Worm (Caenorhabditis elegans) whole organism, young adult: Measurements from ENCODE around the gene hil-4.
A peak's percentile ranks its signal among the peaks of the same experiment; 100 is the strongest.

Source experiments
- B0035.1 ChIP-seq: sonication (generic microtip); optimal IDR thresholded peaks from 2 replicates; lab custom pipeline; 2016; ENCODE audit warnings: missing genetic modification characterization, mild to moderate bottlenecking, missing compliant biosample characterization, missing genotype, missing genetic modification reagents
- B0336.3 ChIP-seq: fragments of 200-800 bp; sonication (Bioruptor generic); IDR thresholded peaks from 2 replicates; pipeline ENCODE4 v1.3.6; 2022; ENCODE audit warnings: missing genetic modification characterization, missing compliant biosample characterization
- D2030.7 ChIP-seq: fragments of 200-800 bp; sonication (Bioruptor generic); IDR thresholded peaks from 2 replicates; pipeline ENCODE4 v1.3.6; 2022; ENCODE audit warnings: missing genetic modification reagents, missing genetic modification characterization, missing compliant biosample characterization
- F22D6.2 ChIP-seq: sonication (generic microtip); optimal IDR thresholded peaks from 2 replicates; lab custom pipeline; 2016; ENCODE audit warnings: mild to moderate bottlenecking, missing genetic modification characterization, missing compliant biosample characterization
- F23B12.7 ChIP-seq: sonication (generic microtip); optimal IDR thresholded peaks from 2 replicates; lab custom pipeline; 2017; ENCODE audit warnings: missing genetic modification characterization, mild to moderate bottlenecking, missing compliant biosample characterization, antibody characterized with exemption, moderate library complexity; ENCODE audit not compliant: insufficient read depth
- K11D2.4 ChIP-seq: fragments of 200-800 bp; sonication (Bioruptor generic); IDR thresholded peaks from 2 replicates; pipeline ENCODE4 v1.3.6; 2022; ENCODE audit warnings: missing genetic modification reagents, missing genetic modification characterization, missing compliant biosample characterization
- K12H6.12 ChIP-seq: fragments of 200-800 bp; sonication (Bioruptor generic); optimal IDR thresholded peaks from 2 replicates; lab custom pipeline; 2018; ENCODE audit warnings: mild to moderate bottlenecking, missing genetic modification characterization, missing compliant biosample characterization
- T26A5.8 ChIP-seq: sonication (generic microtip); optimal IDR thresholded peaks from 2 replicates; lab custom pipeline; 2016; ENCODE audit warnings: missing genetic modification characterization, missing compliant biosample characterization
- Y56A3A.18 ChIP-seq: fragments of 200-800 bp; sonication (Bioruptor generic); IDR thresholded peaks from 2 replicates; pipeline ENCODE4 v1.3.6; 2022; ENCODE audit warnings: missing genetic modification reagents, missing genetic modification characterization, missing compliant biosample characterization
- Y79H2A.3 ChIP-seq: fragments of 200-800 bp; sonication (Bioruptor generic); conservative IDR thresholded peaks from 2 replicates; pipeline ENCODE4 v1.3.6; 2022; ENCODE audit warnings: missing genetic modification reagents, missing genetic modification characterization, missing compliant biosample characterization
- Y95B8A.8 ChIP-seq: fragments of 200-800 bp; sonication (Bioruptor generic); IDR thresholded peaks from 2 replicates; pipeline ENCODE4 v1.3.6; 2022; ENCODE audit warnings: missing genetic modification reagents, missing genetic modification characterization, missing compliant biosample characterization
- ZK185.1 ChIP-seq: sonication (generic microtip); optimal IDR thresholded peaks from 2 replicates; lab custom pipeline; 2016; ENCODE audit warnings: mild to moderate bottlenecking, missing genetic modification characterization, missing compliant biosample characterization; ENCODE audit not compliant: poor library complexity, severe bottlenecking
- akir-1 ChIP-seq: fragments of 200-800 bp; sonication (Bioruptor generic); optimal IDR thresholded peaks from 2 replicates; lab custom pipeline; 2018; ENCODE audit warnings: mild to moderate bottlenecking, missing genetic modification characterization, moderate library complexity, missing compliant biosample characterization
- ama-1 ChIP-seq, 3 experiments: fragments of 150-350 bp in 1 of 3; sonication (generic microtip) in 2 of 3; optimal IDR thresholded peaks; 2 replicates each; lab custom pipeline; 2014 to 2018; ENCODE audit warnings: missing biosample characterization in 2 of 3, missing genetic modification characterization in 2 of 3, missing genetic modification reagents in 2 of 3
- aptf-3 ChIP-seq: fragments of 200-800 bp; sonication (Bioruptor generic); IDR thresholded peaks from 2 replicates; pipeline ENCODE4 v1.3.6; 2022; ENCODE audit warnings: missing genetic modification characterization, missing compliant biosample characterization
- attf-3 ChIP-seq: fragments of 200-800 bp; sonication (Bioruptor generic); conservative IDR thresholded peaks from 2 replicates; pipeline ENCODE4 v1.3.6; 2022; ENCODE audit warnings: missing genetic modification reagents, missing genetic modification characterization, missing compliant biosample characterization
- bed-2 ChIP-seq: fragments of 200-800 bp; sonication (Bioruptor generic); IDR thresholded peaks from 2 replicates; pipeline ENCODE4 v1.3.6; 2022; ENCODE audit warnings: missing genetic modification reagents, missing genetic modification characterization, missing compliant biosample characterization
- ccch-3 ChIP-seq: fragments of 200-800 bp; sonication (Bioruptor generic); optimal IDR thresholded peaks from 2 replicates; lab custom pipeline; 2018; ENCODE audit warnings: mild to moderate bottlenecking, missing genetic modification characterization, missing compliant biosample characterization
- ceh-27 ChIP-seq: fragments of 200-800 bp; sonication (Bioruptor generic); optimal IDR thresholded peaks from 2 replicates; lab custom pipeline; 2018; ENCODE audit warnings: mild to moderate bottlenecking, missing genetic modification characterization, moderate library complexity, missing compliant biosample characterization
- ceh-91 ChIP-seq: fragments of 200-800 bp; sonication (Bioruptor generic); IDR thresholded peaks from 2 replicates; pipeline ENCODE4 v1.3.6; 2022; ENCODE audit warnings: missing genetic modification reagents, missing genetic modification characterization, missing compliant biosample characterization
- chd-7 ChIP-seq: sonication (generic microtip); optimal IDR thresholded peaks from 2 replicates; lab custom pipeline; 2016; ENCODE audit warnings: mild to moderate bottlenecking, missing genetic modification characterization, moderate library complexity, missing compliant biosample characterization
- dox-1 ChIP-seq: fragments of 200-800 bp; sonication (Bioruptor generic); IDR thresholded peaks from 2 replicates; pipeline ENCODE4 v1.3.6; 2022; ENCODE audit warnings: missing genetic modification reagents, missing genetic modification characterization, missing compliant biosample characterization
- egl-18 ChIP-seq: fragments of 200-800 bp; sonication (Bioruptor generic); IDR thresholded peaks from 2 replicates; pipeline ENCODE4 v1.3.6; 2022; ENCODE audit warnings: missing genetic modification reagents, missing genetic modification characterization, missing compliant biosample characterization
- egl-44 ChIP-seq: fragments of 200-800 bp; sonication (Bioruptor generic); IDR thresholded peaks from 2 replicates; pipeline ENCODE4 v1.3.6; 2022; ENCODE audit warnings: missing genetic modification reagents, missing genetic modification characterization, missing compliant biosample characterization
- egrh-3 ChIP-seq: fragments of 200-800 bp; sonication (Bioruptor generic); IDR thresholded peaks from 2 replicates; pipeline ENCODE4 v1.3.6; 2022; ENCODE audit warnings: missing genetic modification reagents, missing genetic modification characterization, missing compliant biosample characterization
- hmg-20 ChIP-seq: fragments of 200-800 bp; sonication (Bioruptor generic); IDR thresholded peaks from 2 replicates; pipeline ENCODE4 v1.3.6; 2022; ENCODE audit warnings: missing genetic modification reagents, missing genetic modification characterization, missing compliant biosample characterization
- hsf-1 ChIP-seq: fragments of 200-800 bp; sonication (Bioruptor generic); IDR thresholded peaks from 2 replicates; pipeline ENCODE4 v1.3.6; 2022; ENCODE audit warnings: missing genetic modification reagents, missing genetic modification characterization, missing compliant biosample characterization
- lin-26 ChIP-seq: fragments of 200-800 bp; sonication (Bioruptor generic); IDR thresholded peaks from 2 replicates; pipeline ENCODE4 v1.3.6; 2022; ENCODE audit warnings: missing genetic modification reagents, missing genetic modification characterization, missing compliant biosample characterization
- lin-35 ChIP-seq, 3 experiments: fragments of 150-350 bp in 2 of 3; sonication (generic microtip) in 1 of 3; optimal IDR thresholded peaks; 2 replicates each; lab custom pipeline; 2014 to 2018; ENCODE audit warnings: missing biosample characterization in 3 of 3, missing genetic modification characterization in 3 of 3, missing genetic modification reagents in 3 of 3
- madf-6 ChIP-seq: fragments of 200-800 bp; sonication (Bioruptor generic); IDR thresholded peaks from 2 replicates; pipeline ENCODE4 v1.3.6; 2022; ENCODE audit warnings: missing genetic modification reagents, missing genetic modification characterization, missing compliant biosample characterization
- mes-4 ChIP-seq: sonication (generic microtip); optimal IDR thresholded peaks from 2 replicates; lab custom pipeline; 2016; ENCODE audit warnings: missing genotype, missing genetic modification characterization, missing compliant biosample characterization
- mxl-1 ChIP-seq: sonication (generic microtip); optimal IDR thresholded peaks from 2 replicates; lab custom pipeline; 2016; ENCODE audit warnings: missing genetic modification characterization, missing compliant biosample characterization
- nfyb-1 ChIP-seq: fragments of 200-800 bp; sonication (Bioruptor generic); IDR thresholded peaks from 2 replicates; pipeline ENCODE4 v1.3.6; 2022; ENCODE audit warnings: missing genetic modification reagents, missing genetic modification characterization, missing compliant biosample characterization
- nhr-120 ChIP-seq: fragments of 200-800 bp; sonication (Bioruptor generic); IDR thresholded peaks from 2 replicates; pipeline ENCODE4 v1.3.6; 2022; ENCODE audit warnings: missing genetic modification characterization, missing compliant biosample characterization
- nhr-27 ChIP-seq: fragments of 200-800 bp; sonication (Bioruptor generic); optimal IDR thresholded peaks from 2 replicates; lab custom pipeline; 2018; ENCODE audit warnings: mild to moderate bottlenecking, missing genetic modification characterization, moderate library complexity, missing compliant biosample characterization
- nhr-80 ChIP-seq: sonication (generic microtip); optimal IDR thresholded peaks from 2 replicates; lab custom pipeline; 2016; ENCODE audit warnings: missing genetic modification characterization, missing compliant biosample characterization
- pbrm-1 ChIP-seq: fragments of 200-800 bp; sonication (Bioruptor generic); IDR thresholded peaks from 2 replicates; pipeline ENCODE4 v1.3.6; 2022; ENCODE audit warnings: missing genetic modification reagents, missing genetic modification characterization, missing compliant biosample characterization
- repo-1 ChIP-seq: sonication (generic microtip); optimal IDR thresholded peaks from 2 replicates; lab custom pipeline; 2017; ENCODE audit warnings: mild to moderate bottlenecking, missing genetic modification characterization, missing compliant biosample characterization
- snpc-4 ChIP-seq, 5 experiments: fragments of 150-350 bp in 1 of 5; sonication (generic microtip) in 4 of 5; optimal IDR thresholded peaks; 2 replicates each; lab custom pipeline; 2014 to 2018; ENCODE audit warnings: missing genetic modification characterization in 5 of 5, missing biosample characterization in 3 of 5, antibody characterized with exemption in 2 of 5, mild to moderate bottlenecking in 2 of 5, missing compliant biosample characterization in 2 of 5, missing genotype in 2 of 5, moderate library complexity in 2 of 5, missing genetic modification reagents in 1 of 5
- tbp1 ChIP-seq: fragments of 200-800 bp; sonication (Bioruptor generic); optimal IDR thresholded peaks from 2 replicates; lab custom pipeline; 2018; ENCODE audit warnings: mild to moderate bottlenecking, missing genetic modification characterization, missing compliant biosample characterization
- xnd-1 ChIP-seq: sonication (generic microtip); optimal IDR thresholded peaks from 2 replicates; lab custom pipeline; 2016; ENCODE audit warnings: missing genotype, missing genetic modification reagents, missing genetic modification characterization, missing compliant biosample characterization
- zfh-2 ChIP-seq: fragments of 200-800 bp; sonication (Bioruptor generic); conservative IDR thresholded peaks from 2 replicates; pipeline ENCODE4 v1.3.6; 2022; ENCODE audit warnings: missing genetic modification reagents, missing genetic modification characterization, missing compliant biosample characterization
- zim-3 ChIP-seq: sonication (generic microtip); optimal IDR thresholded peaks from 2 replicates; lab custom pipeline; 2017; ENCODE audit warnings: mild to moderate bottlenecking, missing genetic modification characterization, moderate library complexity, missing compliant biosample characterization
- ztf-25 ChIP-seq: fragments of 200-800 bp; sonication (Bioruptor generic); IDR thresholded peaks from 2 replicates; pipeline ENCODE4 v1.3.6; 2022; ENCODE audit warnings: missing genetic modification reagents, missing genetic modification characterization, missing compliant biosample characterization
- ztf-26 ChIP-seq: sonication (generic microtip); optimal IDR thresholded peaks from 2 replicates; lab custom pipeline; 2017; ENCODE audit warnings: missing genetic modification characterization, missing compliant biosample characterization

The hil-4 gene

DNA sequence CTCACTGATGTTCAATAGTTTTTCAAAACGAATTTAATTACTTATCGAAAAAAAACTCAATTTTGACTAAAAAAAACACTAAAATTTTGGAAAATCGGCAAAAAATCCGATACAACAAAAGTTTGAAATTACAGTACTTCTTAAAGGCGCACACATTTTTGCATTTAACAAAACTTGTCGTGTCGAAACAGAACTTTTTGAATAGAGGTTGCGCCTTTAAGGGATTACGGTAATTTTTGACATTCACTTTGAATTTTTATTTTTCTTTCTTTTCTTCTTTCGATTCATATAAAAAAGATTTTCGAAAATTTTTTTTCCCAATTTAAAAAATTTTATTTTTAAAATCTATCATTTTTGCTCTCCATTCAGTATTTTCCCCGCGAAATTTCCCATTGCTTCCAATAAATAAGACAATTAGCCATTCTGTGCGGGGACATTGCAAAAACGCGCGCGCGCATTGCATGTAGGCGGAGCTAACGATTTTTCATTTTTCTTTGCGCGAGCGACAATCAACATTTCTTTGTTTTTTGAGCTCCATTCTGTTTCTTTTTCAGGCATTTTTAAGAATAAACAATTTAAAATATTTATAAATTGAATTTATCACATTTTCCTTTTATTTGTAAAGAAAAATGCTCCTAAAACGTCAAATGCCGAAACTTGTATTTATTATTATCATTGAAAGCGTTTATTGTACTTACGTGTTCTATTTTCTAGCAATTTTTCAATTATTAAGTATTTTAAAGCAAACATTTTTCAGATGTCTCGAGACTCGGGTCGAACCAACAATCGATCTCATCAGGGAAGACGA is 22.8 kb upstream of the hil-4 start, which contains the start of gene F39G3.3 (continued):
- TF ChIP-seq ceh-27 (GFP tag; lab: Kevin White, UChicago) (peak; percentile 24), bed-2 (GFP tag; lab: Robert Waterston, UW) (no peak), egrh-3 (GFP tag; lab: Robert Waterston, UW) (no peak), snpc-4 (GFP tag; optimal IDR thresholded peaks at IDR 0.05; lab: Kevin White, UChicago) (peak; percentile 21), snpc-4 (tag; optimal IDR thresholded peaks at IDR 0.05; lab: Kevin White, UChicago) (peak in 3 of 4 experiments; percentile 43 to 64 (median 59)), aptf-3 (GFP tag; lab: Robert Waterston, UW) (no peak), egl-18 (no peak), ceh-91 (GFP tag; lab: Robert Waterston, UW) (peak; percentile 79), ZK185.1 (peak; percentile 73), D2030.7 (GFP tag; lab: Robert Waterston, UW) (peak; percentile 82), repo-1 (tag; lab: Kevin White, UChicago) (no peak), zim-3 (tag; lab: Kevin White, UChicago) (no peak), F22D6.2 (tag; lab: Kevin White, UChicago) (no peak), lin-35 (GFP tag; optimal IDR thresholded peaks at IDR 0.05; lab: Kevin White, UChicago) (peak in 1 of 3 experiments; percentile 38), Y95B8A.8 (no peak), K11D2.4 (no peak), hsf-1 (GFP tag; lab: Robert Waterston, UW) (peak; percentile 56; the same call in 1 of the 2 replicates), dox-1 (GFP tag; lab: Robert Waterston, UW) (peak; percentile 89), egl-44 (GFP tag; lab: Robert Waterston, UW) (no peak), ama-1 (optimal IDR thresholded peaks at IDR 0.05; lab: Kevin White, UChicago) (no peak), ama-1 (GFP tag; optimal IDR thresholded peaks at IDR 0.05; lab: Kevin White, UChicago) (no peak), ccch-3 (GFP tag; lab: Kevin White, UChicago) (no peak), nhr-80 (peak; percentile 32), F23B12.7 (tag; lab: Kevin White, UChicago) (peak; percentile 46), mes-4 (tag; lab: Kevin White, UChicago) (no peak), hmg-20 (GFP tag; lab: Robert Waterston, UW) (no peak), B0035.1 (tag; lab: Kevin White, UChicago) (no peak), mxl-1 (tag; lab: Kevin White, UChicago) (peak; percentile 41), attf-3 (GFP tag; lab: Robert Waterston, UW) (no peak), tbp1 (GFP tag; lab: Kevin White, UChicago) (peak; percentile 48), xnd-1 (tag; lab: Kevin White, UChicago) (peak; percentile 97)

- TF ChIP-seq zfh-2 (GFP tag; lab: Robert Waterston, UW), result peak; percentile 58; the same call in 1 of the 2 replicates
- no peak for TF ChIP-seq Y56A3A.18 (GFP tag; lab: Robert Waterston, UW)
- TF ChIP-seq nfyb-1 (GFP tag; lab: Robert Waterston, UW), result 0 out of 2 replicates have a peak, but pooled peaks have one; percentile 58
These were observed 20.2 kb upstream of the hil-4 start for ce11 chrV:4733952-4734351.

DNA sequence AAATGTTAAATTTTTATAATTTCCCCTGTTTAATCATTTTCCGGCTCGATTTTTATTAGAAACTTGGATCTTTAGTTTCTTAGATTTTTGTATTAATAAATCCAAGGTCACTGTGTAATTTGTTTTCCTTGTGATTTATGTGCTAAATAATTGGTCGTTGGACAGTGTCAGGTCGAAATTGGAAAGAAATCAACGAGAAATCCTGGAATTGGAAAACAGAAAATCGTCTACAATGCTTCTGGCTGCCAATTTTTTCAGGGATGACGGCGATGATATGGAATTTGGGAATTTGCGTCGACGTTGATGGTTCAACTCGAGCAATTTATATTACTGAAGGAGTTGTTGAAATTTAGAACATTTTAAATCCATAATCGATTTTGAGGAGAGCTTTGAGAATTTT is 19.5 kb upstream of the hil-4 start:
- no peak for TF ChIP-seq lin-26 (GFP tag; lab: Robert Waterston, UW)
- TF ChIP-seq ztf-25 (GFP tag; lab: Robert Waterston, UW), result 0 out of 2 replicates have a peak, but pooled peaks have one; percentile 50
- 0 out of 2 replicates have a peak, but pooled peaks have one; percentile 19 for TF ChIP-seq B0336.3 (GFP tag; lab: Robert Waterston, UW)
- no peak for TF ChIP-seq K12H6.12 (tag; lab: Kevin White, UChicago)
- TF ChIP-seq lin-35 (GFP tag; optimal IDR thresholded peaks at IDR 0.05; lab: Kevin White, UChicago), result no peak
- peak; percentile 52 for TF ChIP-seq madf-6 (GFP tag; lab: Robert Waterston, UW)
- TF ChIP-seq nhr-27 (tag; lab: Kevin White, UChicago), result no peak
- TF ChIP-seq chd-7 (tag; lab: Kevin White, UChicago), result peak; percentile 0
- TF ChIP-seq nhr-120, result no peak
- TF ChIP-seq ztf-26 (tag; lab: Kevin White, UChicago), result no peak
- TF ChIP-seq pbrm-1, result no peak
- no peak for TF ChIP-seq akir-1
- peak; percentile 85 for TF ChIP-seq Y79H2A.3
- no peak for TF ChIP-seq T26A5.8 (tag; lab: Kevin White, UChicago)
